Worm (Caenorhabditis elegans): ENCODE results near the gene F54H5.14.

F54H5.14 gene

ce11 chrII:6597507-6597906, 27.7 kb downstream of the F54H5.14 start:
- TF ChIP-seq vab-15 (tag; optimal IDR thresholded peaks at IDR 0.05) (no peak), C34B4.2 (tag; optimal IDR thresholded peaks at IDR 0.05) (no peak), nhr-237 (tag; optimal IDR thresholded peaks at IDR 0.05) (no peak), nhr-85 (tag) (no peak), nhr-47 (tag; optimal IDR thresholded peaks at IDR 0.05) (no peak), nhr-77 (tag; optimal IDR thresholded peaks at IDR 0.05) (no peak), ceh-82 (tag; optimal IDR thresholded peaks at IDR 0.05) (no peak), unc-62 (GFP tag; optimal IDR thresholded peaks at IDR 0.05) (no peak), ztf-11 (tag; optimal IDR thresholded peaks at IDR 0.05) (no peak), efl-1 (optimal IDR thresholded peaks at IDR 0.05) (no peak), efl-1 (GFP tag; optimal IDR thresholded peaks at IDR 0.05 in 1 of 2) (no peak), pqm-1 (tag; optimal IDR thresholded peaks at IDR 0.05) (no peak), dsc-1 (tag; optimal IDR thresholded peaks at IDR 0.05) (no peak), egl-13 (tag; optimal IDR thresholded peaks at IDR 0.05) (no peak), nhr-20 (tag; optimal IDR thresholded peaks at IDR 0.05) (no peak), lir-3 (tag; optimal IDR thresholded peaks at IDR 0.05; ENCODE audit: poor library complexity) (no peak), nhr-71 (tag; optimal IDR thresholded peaks at IDR 0.05) (no peak)

DNA sequence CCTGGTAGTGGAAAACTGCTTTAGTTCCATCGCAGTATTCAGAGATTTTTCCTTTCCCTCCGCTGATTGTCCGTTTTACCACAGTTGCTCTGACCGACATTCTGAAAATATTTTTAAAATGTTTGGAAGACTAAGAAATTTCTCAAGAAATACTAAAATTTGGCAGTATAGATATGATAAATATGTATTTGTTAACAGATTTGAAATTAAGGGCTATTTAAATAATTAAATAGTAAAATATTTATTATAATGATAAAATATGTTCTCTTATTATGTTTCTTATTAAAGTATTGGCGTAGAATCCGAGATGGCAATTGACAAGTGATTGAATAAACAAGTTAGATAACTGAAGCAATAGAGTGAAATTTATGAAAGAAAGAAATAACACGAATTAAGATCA, 31.1 kb downstream of the F54H5.14 start, which contains the start of gene aipr-1:
TSS of gene aipr-1 (minus strand) at position 101 of the 400 bp plus-strand sequence.
- TF ChIP-seq snu-23 (GFP tag; optimal IDR thresholded peaks at IDR 0.05): no peak
- no peak for TF ChIP-seq lin-13 (GFP tag; optimal IDR thresholded peaks at IDR 0.05)
- TF ChIP-seq jun-1 (tag; optimal IDR thresholded peaks at IDR 0.05): no peak
- no peak for TF ChIP-seq nhr-76 (tag; optimal IDR thresholded peaks at IDR 0.05)
- no peak for TF ChIP-seq C04F5.9 (tag; optimal IDR thresholded peaks at IDR 0.05)
- no peak for TF ChIP-seq pqm-1 (tag; optimal IDR thresholded peaks at IDR 0.05)
- TF ChIP-seq tlp-1 (tag; optimal IDR thresholded peaks at IDR 0.05): no peak
- TF ChIP-seq nhr-77 (tag; optimal IDR thresholded peaks at IDR 0.05): no peak
- TF ChIP-seq pag-3 (tag; optimal IDR thresholded peaks at IDR 0.05; ENCODE audit: borderline replicate concordance, insufficient read depth): no peak

ce11 chrII:6592251-6592650, 33.0 kb downstream of the F54H5.14 start, which contains the start of gene C56C10.9:
Gene C56C10.9 (minus strand): TSS chrII:6592351.
- no peak for TF ChIP-seq hlh-17 (GFP tag; optimal IDR thresholded peaks at IDR 0.05; ENCODE audit: borderline replicate concordance)
- no peak for TF ChIP-seq ceh-63 (GFP tag; optimal IDR thresholded peaks at IDR 0.05)
- no peak for TF ChIP-seq elt-3 (tag; optimal IDR thresholded peaks at IDR 0.05)
- no peak for TF ChIP-seq zag-1 (tag; optimal IDR thresholded peaks at IDR 0.05)
- no peak for TF ChIP-seq lsy-2 (tag; optimal IDR thresholded peaks at IDR 0.05)
- no peak for TF ChIP-seq C04F5.9 (tag; optimal IDR thresholded peaks at IDR 0.05)
- TF ChIP-seq lin-13 (GFP tag; optimal IDR thresholded peaks at IDR 0.05): no peak
- no peak for TF ChIP-seq dpl-1 (GFP tag; optimal IDR thresholded peaks at IDR 0.05)
- TF ChIP-seq F16B12.6 (tag; optimal IDR thresholded peaks at IDR 0.05): no peak
- no peak for TF ChIP-seq nhr-84 (tag; optimal IDR thresholded peaks at IDR 0.05)
- no peak for TF ChIP-seq C16A3.4 (tag; optimal IDR thresholded peaks at IDR 0.05)
- TF ChIP-seq ama-1 (optimal IDR thresholded peaks at IDR 0.05): no peak
- no peak for TF ChIP-seq grh-1 (GFP tag; IDR thresholded peaks at IDR 0.05)

DNA sequence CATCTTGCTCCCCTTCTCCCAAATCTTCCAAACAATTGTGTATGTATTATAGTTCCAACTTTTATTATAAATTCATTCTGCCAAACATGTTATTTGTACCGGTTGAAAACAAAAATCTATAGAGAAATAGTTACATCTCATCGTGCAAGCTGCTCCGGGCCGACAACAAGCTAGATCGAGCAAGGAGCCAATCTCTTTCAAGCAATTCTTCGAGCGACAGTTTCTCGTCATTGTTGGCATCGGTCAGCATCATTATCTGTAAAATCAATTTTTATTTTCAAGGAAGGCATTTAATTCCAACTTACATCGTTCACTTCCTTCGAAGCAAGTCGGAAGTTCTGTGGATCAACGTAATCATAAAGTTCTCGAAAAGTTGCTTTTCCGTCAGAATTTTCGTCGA, 34.2 kb downstream of the F54H5.14 start:
- TF ChIP-seq elt-3 (tag; optimal IDR thresholded peaks at IDR 0.05) (no peak), nhr-84 (tag; optimal IDR thresholded peaks at IDR 0.05) (no peak), C04F5.9 (tag; optimal IDR thresholded peaks at IDR 0.05) (no peak), skn-1 (tag; optimal IDR thresholded peaks at IDR 0.05) (no peak), C34B4.2 (tag; optimal IDR thresholded peaks at IDR 0.05) (no peak), unc-130 (tag; optimal IDR thresholded peaks at IDR 0.05) (no peak), efl-1 (optimal IDR thresholded peaks at IDR 0.05) (no peak), efl-1 (GFP tag; optimal IDR thresholded peaks at IDR 0.05 in 1 of 2) (peak in 1 of 2 experiments; percentile 69), tbx-2 (tag; optimal IDR thresholded peaks at IDR 0.05) (no peak), elt-2 (tag; optimal IDR thresholded peaks at IDR 0.05) (no peak), mab-9 (GFP tag; IDR thresholded peaks at IDR 0.05) (no peak), egl-27 (tag; optimal IDR thresholded peaks at IDR 0.05) (no peak), nhr-11 (tag; optimal IDR thresholded peaks at IDR 0.05) (no peak), Y116A8C.19 (tag; optimal IDR thresholded peaks at IDR 0.05; ENCODE audit: borderline replicate concordance) (no peak), lin-14 (GFP tag; optimal IDR thresholded peaks at IDR 0.05) (no peak), swsn-7 (tag; optimal IDR thresholded peaks at IDR 0.05) (no peak), nhr-76 (tag; optimal IDR thresholded peaks at IDR 0.05) (no peak), ama-1 (optimal IDR thresholded peaks at IDR 0.05) (peak; percentile 18)
